Fruit fly (Drosophila melanogaster) whole organism, prepupa: Measurements from ENCODE around the gene CG8840.

Experiments
- CG10631 ChIP-seq: fragments of 200-800 bp; sonication (Bioruptor generic); optimal IDR thresholded peaks from 2 replicates; lab custom pipeline; 2016; ENCODE audit warnings: missing biosample characterization, missing genetic modification characterization
- CG10669 ChIP-seq: fragments of 200-800 bp; sonication (Bioruptor generic); optimal IDR thresholded peaks from 3 replicates; lab custom pipeline; 2018; ENCODE audit warnings: missing biosample characterization, mild to moderate bottlenecking, missing genetic modification characterization, moderate library complexity
- CG11762 ChIP-seq: fragments of 200-800 bp; sonication (Bioruptor generic); optimal IDR thresholded peaks from 3 replicates; lab custom pipeline; 2016; ENCODE audit warnings: missing biosample characterization, missing genetic modification characterization; ENCODE audit not compliant: insufficient read depth
- CG11902 ChIP-seq: fragments of 200-800 bp; sonication (Bioruptor generic); optimal IDR thresholded peaks from 3 replicates; lab custom pipeline; 2016; ENCODE audit warnings: missing biosample characterization, missing genetic modification characterization
- CG15336 ChIP-seq: fragments of 200-800 bp; sonication (Bioruptor generic); IDR thresholded peaks from 2 replicates; pipeline ENCODE4 v1.3.6; 2022; ENCODE audit warnings: missing biosample characterization, missing genetic modification characterization
- CG1621 ChIP-seq: fragments of 200-800 bp; sonication (Bioruptor generic); optimal IDR thresholded peaks from 3 replicates; lab custom pipeline; 2018; ENCODE audit warnings: missing biosample characterization, mild to moderate bottlenecking, missing genetic modification characterization
- CG16779 ChIP-seq: fragments of 200-800 bp; sonication (Bioruptor generic); optimal IDR thresholded peaks from 3 replicates; lab custom pipeline; 2017; ENCODE audit warnings: missing biosample characterization, mild to moderate bottlenecking, missing genetic modification characterization
- CG3032 ChIP-seq: fragments of 200-800 bp; optimal IDR thresholded peaks from 2 replicates; lab custom pipeline; 2019; ENCODE audit warnings: missing biosample characterization, mild to moderate bottlenecking, missing genetic modification characterization, moderate library complexity
- CG31627 ChIP-seq: fragments of 200-800 bp; sonication (Bioruptor generic); optimal IDR thresholded peaks from 3 replicates; lab custom pipeline; 2016; ENCODE audit warnings: missing biosample characterization, missing genetic modification characterization
- CG32006 ChIP-seq: fragments of 200-800 bp; sonication (Bioruptor generic); optimal IDR thresholded peaks from 3 replicates; lab custom pipeline; 2017; ENCODE audit warnings: missing biosample characterization, mild to moderate bottlenecking, missing genetic modification characterization
- CG34406 ChIP-seq: fragments of 200-800 bp; sonication (Bioruptor generic); optimal IDR thresholded peaks from 3 replicates; lab custom pipeline; 2016; ENCODE audit warnings: missing biosample characterization, missing genetic modification characterization
- CG4318 ChIP-seq: fragments of 200-800 bp; sonication (Bioruptor generic); optimal IDR thresholded peaks from 3 replicates; lab custom pipeline; 2017; ENCODE audit warnings: missing biosample characterization, mild to moderate bottlenecking, missing genetic modification characterization
- CG6163 ChIP-seq: fragments of 200-800 bp; sonication (Bioruptor generic); IDR thresholded peaks from 3 replicates; pipeline ENCODE4 v1.3.6; 2022; ENCODE audit warnings: missing biosample characterization, missing genetic modification characterization
- CG6276 ChIP-seq: fragments of 200-800 bp; sonication (Bioruptor generic); optimal IDR thresholded peaks from 2 replicates; lab custom pipeline; 2017; ENCODE audit warnings: missing biosample characterization, mild to moderate bottlenecking, missing genetic modification characterization
- CG6792 ChIP-seq: fragments of 200-800 bp; sonication (Bioruptor generic); optimal IDR thresholded peaks from 3 replicates; lab custom pipeline; 2016; ENCODE audit warnings: missing biosample characterization, missing genetic modification characterization
- CG6808 ChIP-seq: fragments of 200-800 bp; sonication (Bioruptor generic); optimal IDR thresholded peaks from 3 replicates; lab custom pipeline; 2017; ENCODE audit warnings: missing biosample characterization, missing genetic modification characterization, mild to moderate bottlenecking, moderate library complexity, missing genetic modification reagents
- CG6854 ChIP-seq: fragments of 200-800 bp; sonication (Bioruptor generic); optimal IDR thresholded peaks from 2 replicates; lab custom pipeline; 2017; ENCODE audit warnings: missing biosample characterization, mild to moderate bottlenecking, missing genetic modification characterization
- CG8119 ChIP-seq: fragments of 200-800 bp; sonication (Bioruptor generic); IDR thresholded peaks from 3 replicates; pipeline ENCODE4 v1.3.6; 2022; ENCODE audit warnings: missing biosample characterization, missing genetic modification characterization
- CG8319 ChIP-seq: fragments of 200-800 bp; sonication (Bioruptor generic); optimal IDR thresholded peaks from 3 replicates; lab custom pipeline; 2016; ENCODE audit warnings: missing biosample characterization, missing genetic modification characterization
- CG9139 ChIP-seq: fragments of 200-800 bp; sonication (Bioruptor generic); optimal IDR thresholded peaks from 3 replicates; lab custom pipeline; 2017; ENCODE audit warnings: missing biosample characterization, mild to moderate bottlenecking, missing genetic modification characterization
- Eip75B ChIP-seq: fragments of 200-800 bp; sonication (Bioruptor generic); optimal IDR thresholded peaks from 3 replicates; lab custom pipeline; 2016; ENCODE audit warnings: missing biosample characterization, missing genetic modification characterization
- Eip78C ChIP-seq: fragments of 200-800 bp; sonication (Bioruptor generic); peaks from one replicate; lab custom pipeline; 2016; ENCODE audit warnings: missing biosample characterization, missing genetic modification characterization
- Eip93F ChIP-seq: fragments of 200-800 bp; sonication (Bioruptor generic); optimal IDR thresholded peaks from 2 replicates; lab custom pipeline; 2016; ENCODE audit warnings: missing biosample characterization, mild to moderate bottlenecking, missing genetic modification characterization
- Ets21C ChIP-seq: fragments of 200-800 bp; sonication (Bioruptor generic); optimal IDR thresholded peaks from 3 replicates; lab custom pipeline; 2016; ENCODE audit warnings: missing biosample characterization, missing genetic modification characterization
- Ets96B ChIP-seq: fragments of 200-800 bp; optimal IDR thresholded peaks from 2 replicates; lab custom pipeline; 2019; ENCODE audit warnings: missing biosample characterization, mild to moderate bottlenecking, missing genetic modification characterization, moderate library complexity
- Gug ChIP-seq: fragments of 200-800 bp; sonication (Bioruptor generic); IDR thresholded peaks from 2 replicates; pipeline ENCODE4 v1.3.6; 2022; ENCODE audit warnings: missing biosample characterization, missing genetic modification characterization
- Hr38 ChIP-seq: sonication (Bioruptor generic); optimal IDR thresholded peaks from 2 replicates; lab custom pipeline; 2016; ENCODE audit warnings: missing biosample characterization, missing genetic modification characterization
- Hr4 ChIP-seq: fragments of 200-800 bp; sonication (Bioruptor generic); optimal IDR thresholded peaks from 3 replicates; lab custom pipeline; 2016; ENCODE audit warnings: missing biosample characterization, missing genetic modification characterization
- Met ChIP-seq: fragments of 200-800 bp; sonication (Bioruptor generic); optimal IDR thresholded peaks from 3 replicates; lab custom pipeline; 2016; ENCODE audit warnings: missing biosample characterization, missing genetic modification characterization
- OdsH ChIP-seq: fragments of 200-800 bp; sonication (Bioruptor generic); optimal IDR thresholded peaks from 3 replicates; lab custom pipeline; 2016; ENCODE audit warnings: missing biosample characterization, missing genetic modification characterization
- Smox ChIP-seq: fragments of 200-800 bp; sonication (Bioruptor generic); optimal IDR thresholded peaks from 3 replicates; lab custom pipeline; 2016; ENCODE audit warnings: missing biosample characterization, missing genetic modification characterization
- Sox102F ChIP-seq: fragments of 200-800 bp; sonication (Bioruptor generic); optimal IDR thresholded peaks from 2 replicates; lab custom pipeline; 2016; ENCODE audit warnings: missing biosample characterization, mild to moderate bottlenecking, missing genetic modification characterization
- Sox14 ChIP-seq: fragments of 200-800 bp; sonication (Bioruptor generic); optimal IDR thresholded peaks from 3 replicates; lab custom pipeline; 2016; ENCODE audit warnings: missing biosample characterization, missing genetic modification characterization
- Sox15 ChIP-seq: fragments of 200-800 bp; sonication (Bioruptor generic); optimal IDR thresholded peaks from 3 replicates; lab custom pipeline; 2016; ENCODE audit warnings: missing biosample characterization, missing genetic modification characterization
- achi ChIP-seq: fragments of 200-800 bp; sonication (Bioruptor generic); optimal IDR thresholded peaks from 3 replicates; lab custom pipeline; 2016; ENCODE audit warnings: missing biosample characterization, missing genetic modification characterization
- acj6 ChIP-seq: fragments of 200-800 bp; sonication (Bioruptor generic); optimal IDR thresholded peaks from 3 replicates; lab custom pipeline; 2016; ENCODE audit warnings: missing biosample characterization, missing genetic modification characterization
- dac ChIP-seq: fragments of 200-800 bp; sonication (Bioruptor generic); optimal IDR thresholded peaks from 2 replicates; lab custom pipeline; 2017; ENCODE audit warnings: missing biosample characterization, mild to moderate bottlenecking, missing genetic modification characterization
- dsx ChIP-seq: fragments of 200-800 bp; optimal IDR thresholded peaks from 3 replicates; lab custom pipeline; 2019; ENCODE audit warnings: missing biosample characterization, mild to moderate bottlenecking, missing genetic modification characterization, moderate library complexity; ENCODE audit not compliant: poor library complexity, severe bottlenecking
- eg ChIP-seq: fragments of 200-800 bp; sonication (Bioruptor generic); IDR thresholded peaks from 3 replicates; pipeline ENCODE4 v1.3.6; 2022; ENCODE audit warnings: missing biosample characterization, missing genetic modification characterization
- fd59A ChIP-seq: fragments of 200-800 bp; sonication (Bioruptor generic); optimal IDR thresholded peaks from 2 replicates; lab custom pipeline; 2017; ENCODE audit warnings: missing biosample characterization, mild to moderate bottlenecking, missing genetic modification characterization, missing genetic modification reagents
- fd85E ChIP-seq: fragments of 200-800 bp; sonication (Bioruptor generic); optimal IDR thresholded peaks from 3 replicates; lab custom pipeline; 2016; ENCODE audit warnings: missing biosample characterization, missing genetic modification characterization
- net ChIP-seq: fragments of 200-800 bp; sonication (Bioruptor generic); optimal IDR thresholded peaks from 3 replicates; lab custom pipeline; 2016; ENCODE audit warnings: missing biosample characterization, missing genetic modification characterization
- pdm3 ChIP-seq: fragments of 200-800 bp; sonication (Bioruptor generic); optimal IDR thresholded peaks from 3 replicates; lab custom pipeline; 2016; ENCODE audit warnings: missing biosample characterization, missing genetic modification characterization
- salr ChIP-seq, 2 experiments: fragments of 200-800 bp; sonication (Bioruptor generic); optimal IDR thresholded peaks; 3 replicates each; lab custom pipeline; 2016 to 2018; ENCODE audit warnings: missing biosample characterization in 2 of 2, missing genetic modification characterization in 2 of 2, mild to moderate bottlenecking in 1 of 2
- spab ChIP-seq: fragments of 200-800 bp; sonication (Bioruptor generic); optimal IDR thresholded peaks from 2 replicates; lab custom pipeline; 2017; ENCODE audit warnings: missing biosample characterization, mild to moderate bottlenecking, missing genetic modification characterization, missing genetic modification reagents
- ss ChIP-seq, 2 experiments: fragments of 200-800 bp; sonication (Bioruptor generic); optimal IDR thresholded peaks; 2 replicates in 1 of 2; 3 replicates in 1 of 2; lab custom pipeline; 2017 to 2018; ENCODE audit warnings: mild to moderate bottlenecking in 2 of 2, missing biosample characterization in 2 of 2, missing genetic modification characterization in 2 of 2, moderate library complexity in 1 of 2
- svp ChIP-seq: fragments of 200-800 bp; sonication (Bioruptor generic); peaks from one replicate; lab custom pipeline; 2016; ENCODE audit warnings: missing biosample characterization, missing genetic modification characterization
- vri ChIP-seq: fragments of 200-800 bp; sonication (Bioruptor generic); optimal IDR thresholded peaks from 3 replicates; lab custom pipeline; 2016; ENCODE audit warnings: missing biosample characterization, mild to moderate bottlenecking, missing genetic modification characterization

CG8840 gene

dm6 chr2L:3436347-3436746, 26.0 kb downstream of the CG8840 start:
- TF ChIP-seq dac (GFP tag; lab: Kevin White, UChicago) (peak; percentile 43), Eip93F (GFP tag; lab: Kevin White, UChicago) (no peak), CG31627 (GFP tag; lab: Kevin White, UChicago) (no peak), CG32006 (peak; percentile 47), svp (no peak), dsx (GFP tag; lab: Kevin White, UChicago) (no peak), CG4318 (GFP tag; lab: Kevin White, UChicago) (peak; percentile 4), CG15336 (peak; percentile 29; the same call in 1 of the 2 replicates), Eip75B (GFP tag; lab: Kevin White, UChicago) (no peak), Hr4 (GFP tag; lab: Kevin White, UChicago) (peak; percentile 38), CG8119 (GFP tag; lab: Robert Waterston, UW) (peak; percentile 68), achi (peak; percentile 29), CG6163 (GFP tag; lab: Robert Waterston, UW) (peak; percentile 52; the same call in 2 of the 3 replicates), Sox14 (GFP tag; lab: Kevin White, UChicago) (peak; percentile 15), Eip78C (GFP tag; lab: Kevin White, UChicago) (peak; percentile 67), CG16779 (tag; lab: Kevin White, UChicago) (no peak), pdm3 (peak; percentile 17), eg (GFP tag; lab: Robert Waterston, UW) (peak; percentile 28; the same call in 1 of the 3 replicates), CG6276 (peak; percentile 12), OdsH (GFP tag; lab: Kevin White, UChicago) (peak; percentile 39), net (peak; percentile 6)

DNA sequence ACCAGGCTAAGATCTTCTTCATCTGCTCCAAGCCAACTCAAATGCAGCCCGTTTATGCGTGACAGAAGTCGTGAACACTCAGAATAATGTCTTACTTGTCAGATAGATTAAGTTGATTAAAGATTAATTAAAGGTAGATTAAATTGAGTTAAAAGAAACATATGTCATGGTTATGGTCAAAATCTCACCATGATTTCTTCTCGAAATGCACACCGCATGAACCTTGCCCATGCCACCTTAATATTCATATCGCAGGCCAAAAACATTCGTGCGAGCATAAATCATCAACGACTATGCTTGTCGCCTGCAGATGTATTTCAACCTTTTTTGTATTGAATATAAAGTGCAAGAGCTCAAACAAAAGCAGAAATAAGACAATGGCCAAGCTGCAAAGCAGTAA, 26.7 kb downstream of the CG8840 start:
- TF ChIP-seq CG6163 (GFP tag; lab: Robert Waterston, UW) (peak; percentile 95), CG11762 (GFP tag; lab: Kevin White, UChicago) (peak; percentile 63), ss (GFP tag; optimal IDR thresholded peaks at IDR 0.05; lab: Kevin White, UChicago) (peak; percentile 46 to 68), CG11902 (GFP tag; lab: Kevin White, UChicago) (peak; percentile 15), CG10669 (peak; percentile 52), CG15336 (peak; percentile 94), vri (GFP tag; lab: Kevin White, UChicago) (peak; percentile 95), Gug (GFP tag; lab: Robert Waterston, UW) (peak; percentile 69), fd85E (GFP tag; lab: Kevin White, UChicago) (peak; percentile 11), achi (peak; percentile 83), CG10631 (GFP tag; lab: Kevin White, UChicago) (peak; percentile 83), Ets21C (peak; percentile 89), Sox15 (no peak), Eip78C (GFP tag; lab: Kevin White, UChicago) (peak; percentile 94), Ets96B (tag; lab: Kevin White, UChicago) (peak; percentile 63), CG8319 (GFP tag; lab: Kevin White, UChicago) (peak; percentile 35), CG6792 (GFP tag; lab: Kevin White, UChicago) (peak; percentile 86), acj6 (GFP tag; lab: Kevin White, UChicago) (peak; percentile 76), spab (GFP tag; lab: Kevin White, UChicago) (peak; percentile 31), Eip75B (GFP tag; lab: Kevin White, UChicago) (peak; percentile 80), CG6854 (GFP tag; lab: Kevin White, UChicago) (no peak), Sox14 (GFP tag; lab: Kevin White, UChicago) (peak; percentile 93), CG16779 (tag; lab: Kevin White, UChicago) (peak; percentile 34), Met (GFP tag; lab: Kevin White, UChicago) (peak; percentile 89), fd59A (peak; percentile 78), salr (GFP tag; optimal IDR thresholded peaks at IDR 0.05; lab: Kevin White, UChicago) (peak; percentile 59 to 81), CG6808 (GFP tag; lab: Kevin White, UChicago) (peak; percentile 53), CG3032 (tag; lab: Kevin White, UChicago) (peak; percentile 71), CG34406 (peak; percentile 70), CG9139 (GFP tag; lab: Kevin White, UChicago) (no peak), CG32006 (peak; percentile 81), Smox (GFP tag; lab: Kevin White, UChicago) (peak; percentile 83), OdsH (GFP tag; lab: Kevin White, UChicago) (peak; percentile 93), dac (GFP tag; lab: Kevin White, UChicago) (peak; percentile 84), Hr38 (GFP tag; lab: Kevin White, UChicago) (no peak), Eip93F (GFP tag; lab: Kevin White, UChicago) (peak; percentile 53), CG1621 (tag; lab: Kevin White, UChicago) (peak; percentile 76), Sox102F (peak; percentile 95), CG6276 (peak; percentile 82), dsx (GFP tag; lab: Kevin White, UChicago) (peak; percentile 71), CG8119 (GFP tag; lab: Robert Waterston, UW) (peak; percentile 93)
